Fruit fly (Drosophila melanogaster) whole organism, embryonic: ENCODE data around the gene Pgm1.
A peak's percentile ranks its signal among the peaks of the same experiment; 100 is the strongest.

Source experiments
- Bgb ChIP-seq: fragments of 200-800 bp; sonication (Bioruptor generic); IDR thresholded peaks from 2 replicates; pipeline ENCODE4 v1.3.6; 2022; ENCODE audit warnings: missing biosample characterization, missing genetic modification characterization; ENCODE audit not compliant: partially characterized antibody
- CG1024 ChIP-seq: fragments of 200-800 bp; sonication (Bioruptor generic); IDR thresholded peaks from 2 replicates; pipeline ENCODE4 v1.3.6; 2022; ENCODE audit warnings: missing biosample characterization, missing genetic modification characterization
- CG10543 ChIP-seq: fragments of 200-800 bp; sonication (Bioruptor generic); optimal IDR thresholded peaks from 3 replicates; lab custom pipeline; 2017; ENCODE audit warnings: missing biosample characterization, mild to moderate bottlenecking, missing genetic modification characterization, moderate library complexity
- CG11247 ChIP-seq: fragments of 200-800 bp; sonication (Bioruptor generic); IDR thresholded peaks from 2 replicates; pipeline ENCODE4 v1.3.6; 2022; ENCODE audit warnings: missing biosample characterization, missing genetic modification characterization
- CG11560 ChIP-seq: fragments of 200-800 bp; sonication (Bioruptor generic); IDR thresholded peaks from 3 replicates; pipeline ENCODE4 v1.3.6; 2022; ENCODE audit warnings: missing biosample characterization, missing genetic modification characterization
- CG12769 ChIP-seq: fragments of 200-800 bp; sonication (Bioruptor generic); optimal IDR thresholded peaks from 2 replicates; lab custom pipeline; 2019; ENCODE audit warnings: missing biosample characterization, mild to moderate bottlenecking, missing genetic modification characterization, moderate library complexity
- CG13287 ChIP-seq: fragments of 200-800 bp; sonication (Bioruptor generic); IDR thresholded peaks from 2 replicates; pipeline ENCODE4 v1.3.6; 2022; ENCODE audit warnings: missing biosample characterization, missing genetic modification characterization; ENCODE audit not compliant: partially characterized antibody
- CG15269 ChIP-seq: fragments of 200-800 bp; sonication (Bioruptor generic); optimal IDR thresholded peaks from 2 replicates; lab custom pipeline; 2018; ENCODE audit warnings: missing biosample characterization, mild to moderate bottlenecking, missing genetic modification characterization, moderate library complexity
- CG15514 ChIP-seq: fragments of 200-800 bp; sonication (Bioruptor generic); optimal IDR thresholded peaks from 3 replicates; lab custom pipeline; 2017; ENCODE audit warnings: missing biosample characterization, missing genetic modification characterization, mild to moderate bottlenecking, moderate library complexity, missing genetic modification reagents
- CG17385 ChIP-seq: fragments of 200-800 bp; sonication (Bioruptor generic); optimal IDR thresholded peaks from 3 replicates; lab custom pipeline; 2018; ENCODE audit warnings: missing biosample characterization, mild to moderate bottlenecking, missing genetic modification characterization
- CG1832 ChIP-seq: fragments of 200-800 bp; sonication (Bioruptor generic); optimal IDR thresholded peaks from 2 replicates; lab custom pipeline; 2017; ENCODE audit warnings: missing biosample characterization, mild to moderate bottlenecking, missing genetic modification characterization, inconsistent platforms
- CG2116 ChIP-seq: fragments of 200-800 bp; sonication (Bioruptor generic); optimal IDR thresholded peaks from 3 replicates; lab custom pipeline; 2018; ENCODE audit warnings: missing biosample characterization, mild to moderate bottlenecking, missing genetic modification characterization
- CG2875 ChIP-seq: fragments of 200-800 bp; sonication (Bioruptor generic); optimal IDR thresholded peaks from 2 replicates; lab custom pipeline; 2017; ENCODE audit warnings: missing biosample characterization, mild to moderate bottlenecking, missing genetic modification characterization, missing genetic modification reagents
- CG6272 ChIP-seq: fragments of 200-800 bp; sonication (Bioruptor generic); IDR thresholded peaks from 2 replicates; pipeline ENCODE4 v1.3.6; 2022; ENCODE audit warnings: missing biosample characterization, missing genetic modification characterization
- CG6791 ChIP-seq: fragments of 200-800 bp; sonication (Bioruptor generic); IDR thresholded peaks from 3 replicates; pipeline ENCODE4 v1.3.6; 2022; ENCODE audit warnings: missing biosample characterization, missing genetic modification characterization; ENCODE audit not compliant: partially characterized antibody
- CG9437 ChIP-seq: fragments of 200-800 bp; sonication (Bioruptor generic); optimal IDR thresholded peaks from 2 replicates; lab custom pipeline; 2018; ENCODE audit warnings: missing biosample characterization, mild to moderate bottlenecking, missing genetic modification characterization
- Doc2 ChIP-seq: fragments of 200-800 bp; sonication (Bioruptor generic); IDR thresholded peaks from 2 replicates; pipeline ENCODE4 v1.3.6; 2022; ENCODE audit warnings: missing biosample characterization, missing genetic modification characterization
- HHEX ChIP-seq: fragments of 200-800 bp; sonication (Bioruptor generic); optimal IDR thresholded peaks from 3 replicates; lab custom pipeline; 2017; ENCODE audit warnings: missing biosample characterization, mild to moderate bottlenecking, missing genetic modification characterization, missing genetic modification reagents
- HmgZ ChIP-seq: fragments of 200-800 bp; sonication (Bioruptor generic); optimal IDR thresholded peaks from 2 replicates; lab custom pipeline; 2018; ENCODE audit warnings: missing biosample characterization, mild to moderate bottlenecking, missing genetic modification characterization
- Hr51 ChIP-seq, 2 experiments: fragments of 200-800 bp; sonication (Bioruptor generic); optimal IDR thresholded peaks; 2 replicates in 1 of 2; 3 replicates in 1 of 2; lab custom pipeline; 2016 to 2018; ENCODE audit warnings: missing biosample characterization in 2 of 2, missing genetic modification characterization in 2 of 2, mild to moderate bottlenecking in 1 of 2, moderate library complexity in 1 of 2
- Jarid2 ChIP-seq: fragments of 200-800 bp; sonication (Bioruptor generic); optimal IDR thresholded peaks from 3 replicates; lab custom pipeline; 2017; ENCODE audit warnings: mild to moderate bottlenecking, missing biosample characterization, missing genetic modification reagents, missing genetic modification characterization
- ash1 ChIP-seq: fragments of 200-800 bp; sonication (Bioruptor generic); optimal IDR thresholded peaks from 2 replicates; lab custom pipeline; 2018; ENCODE audit warnings: missing biosample characterization, mild to moderate bottlenecking, missing genetic modification characterization
- cato ChIP-seq: fragments of 200-800 bp; sonication (Bioruptor generic); optimal IDR thresholded peaks from 2 replicates; lab custom pipeline; 2016; ENCODE audit warnings: missing biosample characterization, missing genetic modification characterization, borderline replicate concordance
- fru ChIP-seq: fragments of >200 bp; optimal IDR thresholded peaks from 2 replicates; lab custom pipeline; 2017
- grau ChIP-seq: fragments of 200-800 bp; optimal IDR thresholded peaks from 3 replicates; lab custom pipeline; 2019; ENCODE audit warnings: missing biosample characterization, mild to moderate bottlenecking, missing genetic modification characterization, moderate library complexity
- ind ChIP-seq: fragments of 200-800 bp; sonication (Bioruptor generic); optimal IDR thresholded peaks from 3 replicates; lab custom pipeline; 2016; ENCODE audit warnings: missing biosample characterization, missing genetic modification characterization
- lab ChIP-seq: fragments of 200-800 bp; sonication (Bioruptor generic); optimal IDR thresholded peaks from 3 replicates; lab custom pipeline; 2017; ENCODE audit warnings: missing biosample characterization, missing genetic modification characterization, mild to moderate bottlenecking, moderate library complexity, missing genetic modification reagents
- lbe ChIP-seq: fragments of 200-800 bp; sonication (Bioruptor generic); optimal IDR thresholded peaks from 2 replicates; lab custom pipeline; 2016; ENCODE audit warnings: missing biosample characterization, mild to moderate bottlenecking, missing genetic modification characterization
- lmd ChIP-seq: fragments of 200-800 bp; sonication (Bioruptor generic); IDR thresholded peaks from 2 replicates; pipeline ENCODE4 v1.3.6; 2022; ENCODE audit warnings: missing biosample characterization, missing genetic modification characterization
- lola ChIP-seq, 3 experiments: fragments of >200 bp in 2 of 3; fragments of 200-800 bp in 1 of 3; sonication (Bioruptor generic) in 1 of 3; optimal IDR thresholded peaks; 2 replicates each; lab custom pipeline; 2017 to 2019; ENCODE audit warnings: missing biosample characterization in 3 of 3, missing genetic modification characterization in 3 of 3, mild to moderate bottlenecking in 1 of 3, moderate library complexity in 1 of 3
- mirr ChIP-seq: fragments of 200-800 bp; sonication (Bioruptor generic); optimal IDR thresholded peaks from 3 replicates; lab custom pipeline; 2018; ENCODE audit warnings: missing biosample characterization, mild to moderate bottlenecking, missing genetic modification characterization
- nau ChIP-seq: fragments of 200-800 bp; sonication (Bioruptor generic); optimal IDR thresholded peaks from 3 replicates; lab custom pipeline; 2017; ENCODE audit warnings: missing biosample characterization, mild to moderate bottlenecking, missing genetic modification characterization, missing genetic modification reagents
- pzg ChIP-seq: fragments of 200-800 bp; sonication (Bioruptor generic); optimal IDR thresholded peaks from 3 replicates; lab custom pipeline; 2018; ENCODE audit warnings: missing biosample characterization, mild to moderate bottlenecking, missing genetic modification characterization, moderate library complexity
- rib ChIP-seq: fragments of 200-800 bp; sonication (Bioruptor generic); IDR thresholded peaks from 2 replicates; pipeline ENCODE4 v1.3.6; 2022; ENCODE audit warnings: missing biosample characterization, missing genetic modification characterization
- row ChIP-seq: fragments of 200-800 bp; sonication (Bioruptor generic); IDR thresholded peaks from 3 replicates; pipeline ENCODE4 v1.3.6; 2022; ENCODE audit warnings: missing biosample characterization, missing genetic modification characterization
- sd ChIP-seq: fragments of 200-800 bp; sonication (Bioruptor generic); optimal IDR thresholded peaks from 3 replicates; lab custom pipeline; 2018; ENCODE audit warnings: missing biosample characterization, mild to moderate bottlenecking, missing genetic modification characterization, moderate library complexity
- sens-2 ChIP-seq: fragments of 200-800 bp; sonication (Bioruptor generic); IDR thresholded peaks from 2 replicates; pipeline ENCODE4 v1.3.6; 2022; ENCODE audit warnings: missing biosample characterization, missing genetic modification characterization
- shn ChIP-seq: fragments of 200-800 bp; sonication (Bioruptor generic); optimal IDR thresholded peaks from 3 replicates; lab custom pipeline; 2016; ENCODE audit warnings: missing biosample characterization, missing genetic modification characterization
- sim ChIP-seq: fragments of 200-800 bp; sonication (Bioruptor generic); IDR thresholded peaks from 2 replicates; pipeline ENCODE4 v1.3.6; 2022; ENCODE audit warnings: missing biosample characterization, missing genetic modification characterization
- sna ChIP-seq: fragments of 200-800 bp; sonication (Bioruptor generic); IDR thresholded peaks from 2 replicates; pipeline ENCODE4 v1.3.6; 2022; ENCODE audit warnings: missing biosample characterization, missing genetic modification characterization; ENCODE audit not compliant: partially characterized antibody
- ssp ChIP-seq: fragments of 200-800 bp; sonication (Bioruptor generic); IDR thresholded peaks from 2 replicates; pipeline ENCODE4 v1.3.6; 2022; ENCODE audit warnings: missing biosample characterization, missing genetic modification characterization
- sug ChIP-seq: fragments of 200-800 bp; optimal IDR thresholded peaks from 2 replicates; lab custom pipeline; 2019; ENCODE audit warnings: missing biosample characterization, mild to moderate bottlenecking, missing genetic modification characterization, moderate library complexity
- tin ChIP-seq: fragments of 200-800 bp; sonication (Bioruptor generic); optimal IDR thresholded peaks from 3 replicates; lab custom pipeline; 2016; ENCODE audit warnings: missing biosample characterization, missing genetic modification characterization
- twi ChIP-seq: fragments of 200-800 bp; optimal IDR thresholded peaks from 2 replicates; lab custom pipeline; 2019; ENCODE audit warnings: missing biosample characterization, mild to moderate bottlenecking, missing genetic modification characterization, moderate library complexity

Pgm1 gene

dm6 chr3L:16164150-16165039 lies 36.1 kb upstream of the Pgm1 start, which contains the start of gene CG5151 (continued):
- TF ChIP-seq ssp (GFP tag; lab: Robert Waterston, UW), result no peak
- no peak for TF ChIP-seq ind (GFP tag; lab: Kevin White, UChicago)
- peak; percentile 44 for TF ChIP-seq CG9437
- no peak for TF ChIP-seq Hr51 (GFP tag; optimal IDR thresholded peaks at IDR 0.05; lab: Kevin White, UChicago)
- TF ChIP-seq sim, result no peak
- TF ChIP-seq sens-2 (GFP tag; lab: Robert Waterston, UW), result no peak
- no peak for TF ChIP-seq CG6272 (GFP tag; lab: Robert Waterston, UW)
- peak; percentile 87 for TF ChIP-seq CG6791
- TF ChIP-seq rib (GFP tag; lab: Robert Waterston, UW), result peak; percentile 61
- no peak for TF ChIP-seq HHEX (GFP tag; lab: Kevin White, UChicago)
- TF ChIP-seq CG10543 (GFP tag; lab: Kevin White, UChicago), result peak; percentile 75
- TF ChIP-seq Bgb (GFP tag; lab: Robert Waterston, UW), result peak; percentile 81
- peak; percentile 74 for TF ChIP-seq sna
- TF ChIP-seq twi (tag; lab: Kevin White, UChicago), result no peak
- TF ChIP-seq lola (GFP tag; optimal IDR thresholded peaks at IDR 0.05; lab: Kevin White, UChicago), result no peak
- no peak for TF ChIP-seq CG11247
- TF ChIP-seq sd, result peak; percentile 76
- TF ChIP-seq shn (GFP tag; lab: Kevin White, UChicago), result no peak
- no peak for TF ChIP-seq tin (GFP tag; lab: Kevin White, UChicago)
- peak; percentile 46 for TF ChIP-seq CG13287 (GFP tag; lab: Robert Waterston, UW)
- peak; percentile 19 for TF ChIP-seq CG12769 (tag; lab: Kevin White, UChicago)
- peak; percentile 87 for TF ChIP-seq Jarid2 (GFP tag; lab: Kevin White, UChicago)
- TF ChIP-seq CG15514, result no peak
- TF ChIP-seq ash1, result no peak
- TF ChIP-seq CG17385 (GFP tag; lab: Kevin White, UChicago), result peak; percentile 13
- no peak; the same call in 2 of the 3 replicates for TF ChIP-seq row (GFP tag; lab: Robert Waterston, UW)
- TF ChIP-seq nau, result peak; percentile 36
- TF ChIP-seq sug (tag; lab: Kevin White, UChicago), result peak; percentile 19
- TF ChIP-seq CG2116 (GFP tag; lab: Kevin White, UChicago), result no peak
- TF ChIP-seq CG1832, result no peak
- no peak for TF ChIP-seq CG11560 (tag; lab: Robert Waterston, UW)
- TF ChIP-seq mirr (GFP tag; lab: Kevin White, UChicago), result peak; percentile 38
- peak; percentile 33 for TF ChIP-seq lab (GFP tag; lab: Kevin White, UChicago)
- no peak for TF ChIP-seq CG2875 (GFP tag; lab: Kevin White, UChicago)
- TF ChIP-seq lbe, result peak; percentile 28
- no peak for TF ChIP-seq lmd (GFP tag; lab: Robert Waterston, UW)
- TF ChIP-seq HmgZ (tag; lab: Kevin White, UChicago), result no peak
- no peak for TF ChIP-seq cato (GFP tag; lab: Kevin White, UChicago)
- TF ChIP-seq Doc2 (GFP tag; lab: Robert Waterston, UW), result no peak
- no peak for TF ChIP-seq CG15269 (tag; lab: Kevin White, UChicago)
- no peak for TF ChIP-seq pzg (GFP tag; lab: Kevin White, UChicago)
- no peak for TF ChIP-seq fru
- no peak for TF ChIP-seq grau (tag; lab: Kevin White, UChicago)
- TF ChIP-seq CG1024 (GFP tag; lab: Robert Waterston, UW), result no peak
